Fruit fly (Drosophila melanogaster): ENCODE results near the gene nis.

Gene nis

dm6 chr2L:1611122-1611521 lies 24.2 kb upstream of the nis start, which contains the start of the genes Rab3GAP1 and CG14352 (continued):
- no peak; the same call in 1 of the 2 replicates for TF ChIP-seq hbn (GFP tag; IDR thresholded peaks at IDR 0.05; ENCODE audit: partially characterized antibody)
- TF ChIP-seq p53 (GFP tag; optimal IDR thresholded peaks at IDR 0.05) = peak; percentile 16
- peak; percentile 93 for TF ChIP-seq pho (GFP tag; optimal IDR thresholded peaks at IDR 0.05)
- no peak for TF ChIP-seq Deaf1 (tag; optimal IDR thresholded peaks at IDR 0.05)
- peak; percentile 81 for TF ChIP-seq CG4854 (GFP tag; optimal IDR thresholded peaks at IDR 0.05)
- peak; percentile 50 for TF ChIP-seq Dad (GFP tag; optimal IDR thresholded peaks at IDR 0.05)
- TF ChIP-seq knrl (GFP tag; IDR thresholded peaks at IDR 0.05; ENCODE audit: partially characterized antibody) = peak; percentile 46; the same call in 1 of the 3 replicates
- no peak for TF ChIP-seq Dip2 (GFP tag; IDR thresholded peaks at IDR 0.05)
- peak; percentile 77 for TF ChIP-seq Taf1 (GFP tag; IDR thresholded peaks at IDR 0.05)
- peak; percentile 87 for TF ChIP-seq az2 (GFP tag; optimal IDR thresholded peaks at IDR 0.05)
- peak; percentile 13 for TF ChIP-seq nom (GFP tag; optimal IDR thresholded peaks at IDR 0.05)
- TF ChIP-seq Hr3 (GFP tag; optimal IDR thresholded peaks at IDR 0.05) = peak; percentile 89
- peak; percentile 45 for TF ChIP-seq btn (GFP tag; optimal IDR thresholded peaks at IDR 0.05)
- peak; percentile 83 for TF ChIP-seq CG14014 (GFP tag; IDR thresholded peaks at IDR 0.05)
- TF ChIP-seq kah (GFP tag; optimal IDR thresholded peaks at IDR 0.05) = peak; percentile 32
- TF ChIP-seq CG3281 (GFP tag; optimal IDR thresholded peaks at IDR 0.05) = peak; percentile 83
- peak; percentile 85 for TF ChIP-seq CG7372 (GFP tag; IDR thresholded peaks at IDR 0.05)
- peak; percentile 64 for TF ChIP-seq CG12299 (tag; optimal IDR thresholded peaks at IDR 0.05)
- TF ChIP-seq Atf3 (GFP tag; optimal IDR thresholded peaks at IDR 0.05) = peak; percentile 73
- TF ChIP-seq Antp (GFP tag; optimal IDR thresholded peaks at IDR 0.05) = peak; percentile 77
- TF ChIP-seq Dfd (GFP tag; optimal IDR thresholded peaks at IDR 0.05) = peak in 1 of 2 experiments; percentile 30
- TF ChIP-seq fu2 (GFP tag; optimal IDR thresholded peaks at IDR 0.05) = peak; percentile 91
- TF ChIP-seq CG6272 (GFP tag; IDR thresholded peaks at IDR 0.05) = peak; percentile 82
- TF ChIP-seq CG14860 (GFP tag; IDR thresholded peaks at IDR 0.05; ENCODE audit: partially characterized antibody) = no peak
- peak; percentile 85 for TF ChIP-seq unpg (GFP tag; optimal IDR thresholded peaks at IDR 0.05)
- peak; percentile 60 for TF ChIP-seq crc (GFP tag; optimal IDR thresholded peaks at IDR 0.05)
- TF ChIP-seq ATbp (GFP tag; optimal IDR thresholded peaks at IDR 0.05) = peak; percentile 63
- no peak for TF ChIP-seq Opbp (GFP tag; IDR thresholded peaks at IDR 0.05; ENCODE audit: partially characterized antibody)
- TF ChIP-seq CG4820 (GFP tag; optimal IDR thresholded peaks at IDR 0.05) = peak; percentile 85
- peak; percentile 90 for TF ChIP-seq CG15696 (tag; optimal IDR thresholded peaks at IDR 0.05)
- TF ChIP-seq Fer1 (GFP tag; optimal IDR thresholded peaks at IDR 0.05) = peak; percentile 84
- peak; percentile 46 for TF ChIP-seq org-1 (GFP tag; optimal IDR thresholded peaks at IDR 0.05)
- peak; percentile 83 for TF ChIP-seq klu (GFP tag; IDR thresholded peaks at IDR 0.05)
- TF ChIP-seq slp2 (GFP tag; optimal IDR thresholded peaks at IDR 0.05) = peak; percentile 57
- no peak for TF ChIP-seq sna (GFP tag; IDR thresholded peaks at IDR 0.05; ENCODE audit: partially characterized antibody)
- peak; percentile 95 for TF ChIP-seq CG2120 (GFP tag; optimal IDR thresholded peaks at IDR 0.05)
- peak; percentile 91 for TF ChIP-seq Sin3A (optimal IDR thresholded peaks at IDR 0.05)
- TF ChIP-seq Hey (tag; optimal IDR thresholded peaks at IDR 0.05) = no peak
- TF ChIP-seq CG12744 (GFP tag; optimal IDR thresholded peaks at IDR 0.05) = peak; percentile 87
- TF ChIP-seq CG2202 (tag; optimal IDR thresholded peaks at IDR 0.05) = peak; percentile 71
- TF ChIP-seq aop (GFP tag; IDR thresholded peaks at IDR 0.05) = no peak
- TF ChIP-seq CG33213 (GFP tag; optimal IDR thresholded peaks at IDR 0.05) = peak; percentile 86
- TF ChIP-seq usp (GFP tag; optimal IDR thresholded peaks at IDR 0.05) = no peak
- peak; percentile 64 for TF ChIP-seq Sry-δ (GFP tag; optimal IDR thresholded peaks at IDR 0.05)
- no peak for TF ChIP-seq chm (GFP tag; IDR thresholded peaks at IDR 0.05)
- peak; percentile 57 for TF ChIP-seq Asciz (GFP tag; optimal IDR thresholded peaks at IDR 0.05)
- TF ChIP-seq CG6175 (GFP tag; IDR thresholded peaks at IDR 0.05) = 0 out of 3 replicates have a peak, but pooled peaks have one; percentile 52
- TF ChIP-seq Scr (GFP tag; IDR thresholded peaks at IDR 0.05; ENCODE audit: partially characterized antibody) = peak; percentile 34; the same call in 1 of the 2 replicates
- no peak for TF ChIP-seq Sox100B (GFP tag; optimal IDR thresholded peaks at IDR 0.05)
- TF ChIP-seq Hand (GFP tag; optimal IDR thresholded peaks at IDR 0.05) = peak; percentile 10
- peak; percentile 88 for TF ChIP-seq Chrac-16 (GFP tag; optimal IDR thresholded peaks at IDR 0.05)
